Worm (Caenorhabditis elegans) whole organism, dauer: Measurements from ENCODE around the gene ceh-53.

Source experiments
- unc-62 ChIP-seq: sonication (generic microtip); optimal IDR thresholded peaks from 2 replicates; lab custom pipeline; 2017; ENCODE audit warnings: missing biosample characterization, missing genetic modification reagents, missing genetic modification characterization

ceh-53 gene

ce11 chrIV:3497909-3498308, at the start of gene ceh-53:
Gene ceh-53 (plus strand): TSS chrIV:3498209.
- TF ChIP-seq unc-62, result no peak

DNA sequence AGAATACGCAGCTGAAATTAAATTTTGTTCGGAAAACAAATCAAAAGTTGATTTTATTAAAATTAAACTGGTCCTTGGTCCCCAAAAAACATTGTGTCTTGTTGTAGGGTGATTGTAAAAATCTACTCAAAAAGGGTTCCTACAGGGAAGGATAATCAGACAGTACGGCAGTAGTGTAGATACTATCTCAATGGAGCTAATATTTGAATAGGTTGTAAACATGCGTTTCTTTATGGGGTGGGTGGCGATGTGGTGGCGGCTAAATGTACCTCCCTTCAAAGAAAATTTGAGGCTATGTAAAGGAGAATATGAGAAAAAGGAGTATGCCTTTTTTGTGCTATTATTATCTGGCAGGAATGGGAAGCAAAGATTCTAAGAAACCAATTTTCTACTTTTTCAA, 45.5 kb upstream of the ceh-53 start:
- no peak for TF ChIP-seq unc-62

ce11 chrIV:3453346-3453745, 44.7 kb upstream of the ceh-53 start, which contains the start of gene srz-23:
Gene srz-23 (plus strand): TSS chrIV:3453608.
- TF ChIP-seq unc-62, result no peak

ce11 chrIV:3463254-3463653, 34.8 kb upstream of the ceh-53 start, which contains the start of gene F58E2.4:
Gene F58E2.4 (plus strand): TSS chrIV:3463387.
- no peak for TF ChIP-seq unc-62

ce11 chrIV:3467128-3467527, 30.9 kb upstream of the ceh-53 start, which contains the start of gene F58E2.3:
Gene F58E2.3 (plus strand): TSS chrIV:3467428.
- no peak for TF ChIP-seq unc-62

DNA sequence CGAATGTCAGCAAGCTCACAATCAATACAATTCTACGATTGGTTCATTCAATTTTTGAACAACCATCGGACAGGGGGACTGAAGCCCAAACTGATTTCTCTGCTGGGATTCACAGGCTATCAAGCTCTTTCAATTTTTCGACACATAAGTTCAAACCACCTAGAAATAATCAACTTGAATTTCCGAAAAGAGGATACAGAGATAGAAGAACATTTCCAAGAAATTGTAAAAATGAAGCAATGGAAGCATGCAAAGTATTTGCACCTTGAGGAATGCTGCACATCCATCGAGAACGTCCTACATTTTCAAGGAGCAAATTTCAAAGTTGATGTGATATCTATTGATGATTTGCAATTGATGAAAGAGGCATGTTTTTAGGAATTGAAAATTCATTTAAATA, 30.3 kb upstream of the ceh-53 start:
- TF ChIP-seq unc-62, result no peak

DNA sequence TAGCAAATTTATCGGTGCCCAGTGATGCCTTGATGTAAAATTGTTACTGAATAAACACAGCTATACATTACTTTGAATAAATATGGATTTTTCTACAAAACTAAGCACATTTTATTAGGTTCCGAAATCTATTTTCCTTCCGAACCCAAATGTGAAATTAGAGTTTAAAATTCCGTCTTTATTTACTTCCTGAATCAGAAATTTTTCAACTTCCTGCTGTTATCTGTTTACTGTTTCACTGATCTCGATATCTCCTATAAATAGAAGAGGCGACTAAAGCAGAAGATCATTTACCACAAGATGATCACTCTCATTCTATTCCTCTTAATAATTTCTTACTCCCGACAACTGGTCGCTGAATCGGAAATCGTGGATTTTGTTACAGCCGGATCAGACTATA, 28.3 kb upstream of the ceh-53 start, which contains the start of gene F58E2.2:
TSS of gene F58E2.2 (plus strand) at position 301 of the 400 bp plus-strand sequence.
- no peak for TF ChIP-seq unc-62

DNA sequence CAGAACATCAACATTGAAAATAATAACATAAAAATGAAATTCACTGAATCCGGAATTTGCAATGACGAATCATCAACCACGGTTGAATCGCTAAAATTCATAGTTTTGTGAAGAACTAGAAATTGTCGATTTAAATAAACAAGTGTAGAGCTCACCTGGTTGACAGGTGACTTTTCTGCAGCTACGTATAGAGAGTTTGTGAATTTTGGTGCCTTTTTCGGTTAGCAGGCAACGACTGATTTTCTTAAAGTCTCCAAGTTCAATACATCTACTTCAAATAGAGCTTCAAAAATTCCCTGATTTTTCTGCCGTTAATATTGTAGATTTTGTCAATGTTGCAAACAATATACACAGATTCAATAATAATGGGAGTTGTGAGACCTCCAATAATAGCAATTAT, 20.9 kb upstream of the ceh-53 start, which contains the start of gene srz-69:
TSS of gene srz-69 (minus strand) at position 101 of the 400 bp plus-strand sequence.
- TF ChIP-seq unc-62, result no peak

DNA sequence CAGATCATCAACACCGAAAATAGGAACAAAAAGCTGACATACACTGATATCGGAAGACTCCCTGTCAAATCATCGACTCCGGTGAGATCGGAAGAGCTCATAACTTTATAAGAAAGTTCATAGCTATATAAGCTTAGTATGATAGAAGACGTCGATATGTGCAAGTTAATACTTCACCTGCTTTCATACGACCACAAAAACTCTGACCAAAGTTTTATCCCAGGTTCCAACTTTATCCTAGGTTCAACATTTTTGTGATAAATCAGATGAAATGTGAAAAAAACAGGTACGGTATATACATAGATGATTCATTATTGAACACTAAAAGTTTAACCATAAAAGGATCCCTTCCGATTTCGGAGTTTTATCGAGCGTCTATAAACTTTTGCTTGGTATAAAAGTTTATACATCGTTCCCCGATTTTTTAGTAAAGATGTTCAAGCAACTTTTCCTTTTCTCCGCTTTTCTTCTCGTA, 19.1 kb upstream of the ceh-53 start, which contains the start of the genes srz-70 and C09G12.5:
TSS of gene srz-70 (minus strand) at position 101 of the 475 bp plus-strand sequence.
TSS of gene C09G12.5 (plus strand) at position 425 of the 475 bp plus-strand sequence.
- no peak for TF ChIP-seq unc-62

DNA sequence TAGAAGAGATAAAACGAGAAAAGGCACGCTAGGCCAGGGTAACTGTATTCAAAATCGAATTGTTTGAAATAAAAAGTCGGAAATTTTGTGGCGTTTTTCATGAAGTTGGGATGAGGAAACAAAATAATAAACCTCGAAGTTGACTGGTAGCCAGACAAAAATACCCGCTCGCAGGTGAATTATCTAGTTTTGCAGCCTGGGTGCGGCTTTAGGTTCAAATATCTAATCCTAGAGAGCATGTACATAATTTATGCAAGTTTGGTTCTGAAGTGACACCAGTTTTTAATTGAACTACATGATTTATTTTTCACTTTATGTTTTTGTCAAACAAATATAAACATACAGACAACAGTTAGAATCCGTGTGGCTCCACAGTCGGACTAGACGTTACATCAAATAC, 16.2 kb upstream of the ceh-53 start, which contains the start of gene srz-37:
TSS of gene srz-37 (minus strand) at position 101 of the 400 bp plus-strand sequence.
- TF ChIP-seq unc-62, result no peak

- no peak for TF ChIP-seq unc-62
These were observed 15.6 kb upstream of the ceh-53 start, which contains the start of gene srz-82 for ce11 chrIV:3482195-3482959. Gene srz-82 (plus strand): TSS chrIV:3482895.

DNA sequence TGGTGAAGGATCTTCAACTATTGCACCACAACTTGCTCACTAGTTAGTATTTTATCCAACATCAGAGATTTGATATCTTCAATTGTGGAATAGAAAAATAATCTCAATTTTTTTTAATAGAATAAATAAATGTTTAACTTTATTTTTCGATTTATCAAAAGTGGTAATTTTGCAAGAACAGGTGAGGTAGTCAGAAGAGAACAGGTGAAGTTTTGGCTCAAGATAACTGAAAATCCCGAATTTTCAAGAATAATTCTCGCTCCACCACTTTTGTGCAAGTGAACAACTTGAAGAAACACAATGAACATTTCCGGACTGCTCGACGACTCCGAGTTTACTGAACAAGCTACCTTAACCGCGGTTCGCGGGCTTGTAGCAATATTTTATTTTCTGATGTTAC, 6.5 kb upstream of the ceh-53 start, which contains the start of gene srz-78:
TSS of gene srz-78 (plus strand) at position 301 of the 400 bp plus-strand sequence.
- TF ChIP-seq unc-62, result no peak

DNA sequence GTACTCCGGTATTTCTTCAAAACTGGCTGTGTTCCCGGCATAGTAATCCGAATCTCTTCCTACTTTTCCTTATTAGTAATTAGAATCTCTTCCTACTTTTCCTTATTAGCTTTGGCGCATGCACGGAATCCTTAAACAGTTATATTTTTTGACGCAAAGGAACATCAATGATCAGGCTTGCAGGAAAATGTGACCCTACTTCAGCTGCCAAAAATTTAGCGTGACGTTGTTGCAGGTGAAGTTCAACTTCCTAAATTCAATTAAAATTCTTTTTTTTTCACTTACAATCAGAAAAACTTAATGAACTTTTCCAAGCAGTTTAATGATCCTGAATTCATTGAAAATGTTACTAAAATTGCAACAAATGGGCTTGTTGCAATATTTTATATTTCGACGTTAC, 4.7 kb upstream of the ceh-53 start, which contains the start of gene srz-79:
TSS of gene srz-79 (plus strand) at position 301 of the 400 bp plus-strand sequence.
- no peak for TF ChIP-seq unc-62

ce11 chrIV:3496358-3496757, 1.7 kb upstream of the ceh-53 start, which contains the start of gene C09G12.17:
Gene C09G12.17 (minus strand): TSS chrIV:3496458.
- TF ChIP-seq unc-62, result no peak

- no peak for TF ChIP-seq unc-62
These were observed 4.2 kb downstream of the ceh-53 start for ce11 chrIV:3501981-3502736.

- no peak for TF ChIP-seq unc-62
These were observed 6.1 kb downstream of the ceh-53 start, which contains the start of gene srz-83 for ce11 chrIV:3504144-3504543. Gene srz-83 (plus strand): TSS chrIV:3504444.

- TF ChIP-seq unc-62, result no peak
These were observed 7.9 kb downstream of the ceh-53 start for ce11 chrIV:3505940-3506339.
